Fruit fly (Drosophila melanogaster): Measurements from ENCODE around the gene Pih1D1.

Gene Pih1D1

dm6 chr2L:12686811-12687210, 34.8 kb downstream of the Pih1D1 start:
- no peak for TF ChIP-seq Smox (GFP tag; optimal IDR thresholded peaks at IDR 0.05)
- TF ChIP-seq CG3032 (tag; optimal IDR thresholded peaks at IDR 0.05): no peak
- TF ChIP-seq CG31627 (GFP tag; optimal IDR thresholded peaks at IDR 0.05): no peak
- TF ChIP-seq eg (GFP tag; IDR thresholded peaks at IDR 0.05): no peak
- TF ChIP-seq lz (GFP tag; optimal IDR thresholded peaks at IDR 0.05): no peak
- TF ChIP-seq CG11902 (GFP tag; optimal IDR thresholded peaks at IDR 0.05): no peak
- TF ChIP-seq dsx (GFP tag; optimal IDR thresholded peaks at IDR 0.05; ENCODE audit: poor library complexity, severe bottlenecking): no peak
- no peak for TF ChIP-seq Sox102F (GFP tag; optimal IDR thresholded peaks at IDR 0.05)
- no peak for TF ChIP-seq CG6854 (GFP tag; optimal IDR thresholded peaks at IDR 0.05)
- TF ChIP-seq CG3919 (GFP tag; optimal IDR thresholded peaks at IDR 0.05): no peak
- no peak for TF ChIP-seq CG8119 (GFP tag; IDR thresholded peaks at IDR 0.05)
- no peak for TF ChIP-seq topi (GFP tag; optimal IDR thresholded peaks at IDR 0.05)

DNA sequence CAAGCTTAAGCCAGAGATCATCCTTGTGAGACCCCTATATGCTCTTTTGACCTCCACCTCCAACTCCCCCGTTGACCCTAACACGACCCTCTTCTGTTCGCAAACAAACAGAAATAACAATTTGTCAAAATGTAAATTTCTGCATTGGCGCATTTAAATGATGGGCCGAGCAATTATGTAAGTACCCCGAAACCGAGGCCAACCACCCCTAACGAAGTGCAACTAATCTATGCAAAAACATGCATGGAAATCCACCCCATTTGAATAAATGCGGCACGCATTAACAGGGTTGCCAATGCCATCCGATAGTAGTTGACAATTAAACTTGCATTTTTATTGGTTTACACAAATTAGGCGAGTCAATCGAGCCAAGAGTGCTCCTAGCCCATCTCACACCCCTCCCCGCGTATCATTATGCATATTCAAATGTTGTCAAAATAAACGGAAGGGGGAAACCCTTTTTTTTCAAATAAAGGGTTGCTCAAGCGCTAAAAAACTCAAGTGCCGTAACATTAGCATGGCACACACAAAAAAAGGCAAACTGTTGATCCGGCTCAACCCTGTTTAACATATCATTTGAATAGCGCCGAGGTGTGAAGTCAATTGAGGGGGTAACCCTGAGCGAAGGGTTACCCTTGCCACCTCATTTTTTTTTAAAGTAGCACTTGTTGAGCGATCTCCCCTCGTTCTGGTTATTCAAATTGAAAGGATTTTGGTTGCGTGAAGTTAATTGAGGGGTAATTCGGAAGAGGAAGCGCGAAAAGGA, 39.9 kb downstream of the Pih1D1 start:
- TF ChIP-seq CG11294 (GFP tag; IDR thresholded peaks at IDR 0.05) (no peak), Hr39 (GFP tag; optimal IDR thresholded peaks at IDR 0.05) (peak; percentile 19)

dm6 chr2L:12679310-12679709, 42.3 kb downstream of the Pih1D1 start:
- no peak for TF ChIP-seq spab (GFP tag; optimal IDR thresholded peaks at IDR 0.05)
- no peak for TF ChIP-seq cyc (GFP tag; optimal IDR thresholded peaks at IDR 0.05)
- no peak for TF ChIP-seq Hr38 (GFP tag; optimal IDR thresholded peaks at IDR 0.05)

DNA sequence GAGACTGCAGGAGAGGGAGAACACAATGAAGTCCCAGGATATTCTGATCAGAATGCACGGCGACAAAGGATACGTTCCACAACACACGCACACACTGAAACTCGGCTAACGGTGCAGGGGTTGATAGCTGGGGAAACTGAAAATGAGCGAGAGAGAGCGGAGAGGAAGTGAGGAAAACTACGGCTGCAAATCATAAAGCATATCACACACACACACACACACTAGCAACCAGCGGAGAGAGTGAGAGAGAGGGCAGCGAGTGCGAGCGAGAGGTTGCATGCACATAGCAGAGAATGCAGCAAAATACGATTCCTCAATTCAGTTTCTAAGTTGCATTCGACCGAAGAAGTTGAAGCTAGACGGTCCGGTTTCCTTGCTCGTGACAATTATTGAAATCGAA, 43.4 kb downstream of the Pih1D1 start:
- TF ChIP-seq Sox15 (GFP tag; optimal IDR thresholded peaks at IDR 0.05) (no peak), acj6 (GFP tag; optimal IDR thresholded peaks at IDR 0.05) (no peak), CG10631 (GFP tag; optimal IDR thresholded peaks at IDR 0.05) (no peak), ss (GFP tag; optimal IDR thresholded peaks at IDR 0.05) (no peak), achi (GFP tag; optimal IDR thresholded peaks at IDR 0.05) (no peak), net (GFP tag; optimal IDR thresholded peaks at IDR 0.05) (no peak), CG32006 (GFP tag; optimal IDR thresholded peaks at IDR 0.05) (no peak), CG4318 (GFP tag; optimal IDR thresholded peaks at IDR 0.05) (no peak), CG6808 (GFP tag; optimal IDR thresholded peaks at IDR 0.05) (no peak), Blimp-1 (GFP tag; optimal IDR thresholded peaks at IDR 0.05) (no peak), CG8632 (GFP tag; optimal IDR thresholded peaks at IDR 0.05) (no peak), Eip75B (GFP tag; optimal IDR thresholded peaks at IDR 0.05) (no peak), Ets21C (GFP tag; optimal IDR thresholded peaks at IDR 0.05) (no peak), CG10669 (GFP tag; optimal IDR thresholded peaks at IDR 0.05) (no peak), CG34406 (GFP tag; optimal IDR thresholded peaks at IDR 0.05) (no peak), Eip93F (GFP tag; optimal IDR thresholded peaks at IDR 0.05) (no peak)

dm6 chr2L:12674365-12674764, 47.3 kb downstream of the Pih1D1 start:
- TF ChIP-seq spab (GFP tag; optimal IDR thresholded peaks at IDR 0.05) (no peak), Eip75B (GFP tag; optimal IDR thresholded peaks at IDR 0.05) (no peak), dsx (GFP tag; optimal IDR thresholded peaks at IDR 0.05; ENCODE audit: poor library complexity, severe bottlenecking) (no peak), CG34406 (GFP tag; optimal IDR thresholded peaks at IDR 0.05) (no peak), CG4318 (GFP tag; optimal IDR thresholded peaks at IDR 0.05) (no peak), CG9139 (GFP tag; optimal IDR thresholded peaks at IDR 0.05) (no peak), cyc (GFP tag; optimal IDR thresholded peaks at IDR 0.05) (no peak), Hr4 (GFP tag; optimal IDR thresholded peaks at IDR 0.05) (no peak), Sox15 (GFP tag; optimal IDR thresholded peaks at IDR 0.05) (no peak), CG16779 (tag; optimal IDR thresholded peaks at IDR 0.05) (no peak), Ets96B (tag; optimal IDR thresholded peaks at IDR 0.05) (no peak), eg (GFP tag; IDR thresholded peaks at IDR 0.05) (no peak), vri (GFP tag; optimal IDR thresholded peaks at IDR 0.05) (no peak), Lpt (GFP tag; optimal IDR thresholded peaks at IDR 0.05) (no peak), Ets21C (GFP tag; optimal IDR thresholded peaks at IDR 0.05) (no peak), fkh (GFP tag; optimal IDR thresholded peaks at IDR 0.05) (no peak)

Measured in whole organism, prepupa.